Fruit fly (Drosophila melanogaster): ENCODE data around the gene Rpn12R.

Rpn12R gene

dm6 chr3L:15051325-15051724 lies 9.0 kb upstream of the Rpn12R start, which contains the start of gene CG43679:
Gene CG43679, minus strand, starts transcription at chr3L:15051425.
- TF ChIP-seq gl (tag; optimal IDR thresholded peaks at IDR 0.05): no peak
- TF ChIP-seq CG10348 (GFP tag; IDR thresholded peaks at IDR 0.05): no peak
- TF ChIP-seq CG8301 (tag; optimal IDR thresholded peaks at IDR 0.05): no peak
- no peak for TF ChIP-seq CG34367 (tag; optimal IDR thresholded peaks at IDR 0.05)
- TF ChIP-seq CG12605 (GFP tag; IDR thresholded peaks at IDR 0.05): no peak
- no peak for TF ChIP-seq Ets98B (GFP tag; IDR thresholded peaks at IDR 0.05)
- no peak for TF ChIP-seq CG32121 (GFP tag; IDR thresholded peaks at IDR 0.05)
- TF ChIP-seq CG9948 (tag; optimal IDR thresholded peaks at IDR 0.05): no peak
- TF ChIP-seq Snoo (tag; optimal IDR thresholded peaks at IDR 0.05): no peak
- TF ChIP-seq CG17806 (tag; optimal IDR thresholded peaks at IDR 0.05): no peak
- TF ChIP-seq CG13204 (GFP tag; optimal IDR thresholded peaks at IDR 0.05): no peak
- no peak for TF ChIP-seq EcR (GFP tag; optimal IDR thresholded peaks at IDR 0.05)
- TF ChIP-seq D1 (tag; optimal IDR thresholded peaks at IDR 0.05): no peak
- no peak for TF ChIP-seq CG15710 (tag; optimal IDR thresholded peaks at IDR 0.05)

dm6 chr3L:15050706-15051105 lies 8.3 kb upstream of the Rpn12R start, which contains the start of gene CG12310:
Gene CG12310, minus strand, starts transcription at chr3L:15050806.
- no peak for TF ChIP-seq CG32121 (GFP tag; IDR thresholded peaks at IDR 0.05)
- no peak for TF ChIP-seq CG15710 (tag; optimal IDR thresholded peaks at IDR 0.05)

dm6 chr3L:15050109-15050508 lies 7.7 kb upstream of the Rpn12R start, which contains the start of gene CG18581:
Gene CG18581, minus strand, starts transcription at chr3L:15050209.
- TF ChIP-seq Snoo (tag; optimal IDR thresholded peaks at IDR 0.05) (no peak), EcR (GFP tag; optimal IDR thresholded peaks at IDR 0.05) (no peak), CG14655 (GFP tag; optimal IDR thresholded peaks at IDR 0.05) (no peak), CG4496 (GFP tag; IDR thresholded peaks at IDR 0.05) (no peak), CG10348 (GFP tag; IDR thresholded peaks at IDR 0.05) (no peak), Pif1A (GFP tag; optimal IDR thresholded peaks at IDR 0.05) (no peak)

- TF ChIP-seq EcR (GFP tag; optimal IDR thresholded peaks at IDR 0.05) (no peak), CG34367 (tag; optimal IDR thresholded peaks at IDR 0.05) (no peak), CG12605 (GFP tag; IDR thresholded peaks at IDR 0.05) (no peak)
These were observed 7.0 kb upstream of the Rpn12R start, which contains the start of gene CG43678 for dm6 chr3L:15049395-15049794. Gene CG43678, minus strand, starts transcription at chr3L:15049495.

- TF ChIP-seq CG14655 (GFP tag; optimal IDR thresholded peaks at IDR 0.05) (no peak), CG10348 (GFP tag; IDR thresholded peaks at IDR 0.05) (no peak), fd96Ca (GFP tag; IDR thresholded peaks at IDR 0.05) (no peak), CG15710 (tag; optimal IDR thresholded peaks at IDR 0.05) (no peak), Ets98B (GFP tag; IDR thresholded peaks at IDR 0.05) (no peak), CG32121 (GFP tag; IDR thresholded peaks at IDR 0.05) (no peak), CG17806 (tag; optimal IDR thresholded peaks at IDR 0.05) (no peak)
These were observed 5.7 kb upstream of the Rpn12R start for dm6 chr3L:15048091-15048490.

dm6 chr3L:15047606-15048005 lies 5.2 kb upstream of the Rpn12R start:
- no peak for TF ChIP-seq CG15710 (tag; optimal IDR thresholded peaks at IDR 0.05)
- no peak for TF ChIP-seq EcR (GFP tag; optimal IDR thresholded peaks at IDR 0.05)
- no peak for TF ChIP-seq CG34367 (tag; optimal IDR thresholded peaks at IDR 0.05)
- TF ChIP-seq CG9948 (tag; optimal IDR thresholded peaks at IDR 0.05): no peak
- TF ChIP-seq CG13204 (GFP tag; optimal IDR thresholded peaks at IDR 0.05): no peak
- TF ChIP-seq CG4496 (GFP tag; IDR thresholded peaks at IDR 0.05): no peak
- no peak for TF ChIP-seq CG32121 (GFP tag; IDR thresholded peaks at IDR 0.05)
- TF ChIP-seq Pif1B (GFP tag; optimal IDR thresholded peaks at IDR 0.05): no peak
- no peak for TF ChIP-seq Snoo (tag; optimal IDR thresholded peaks at IDR 0.05)
- no peak for TF ChIP-seq rn (GFP tag; IDR thresholded peaks at IDR 0.05)
- no peak for TF ChIP-seq CG10348 (GFP tag; IDR thresholded peaks at IDR 0.05)
- TF ChIP-seq gl (tag; optimal IDR thresholded peaks at IDR 0.05): no peak
- no peak for TF ChIP-seq CG8301 (tag; optimal IDR thresholded peaks at IDR 0.05)
- no peak for TF ChIP-seq Ets98B (GFP tag; IDR thresholded peaks at IDR 0.05)
- TF ChIP-seq D1 (tag; optimal IDR thresholded peaks at IDR 0.05): no peak
- no peak for TF ChIP-seq fd96Ca (GFP tag; IDR thresholded peaks at IDR 0.05)
- TF ChIP-seq CG8159 (tag; optimal IDR thresholded peaks at IDR 0.05): no peak
- TF ChIP-seq CG14655 (GFP tag; optimal IDR thresholded peaks at IDR 0.05): no peak
- no peak for TF ChIP-seq CG17806 (tag; optimal IDR thresholded peaks at IDR 0.05)

dm6 chr3L:15045114-15045513 lies 2.7 kb upstream of the Rpn12R start:
- no peak for TF ChIP-seq CG13204 (GFP tag; optimal IDR thresholded peaks at IDR 0.05)
- no peak for TF ChIP-seq gl (tag; optimal IDR thresholded peaks at IDR 0.05)
- no peak for TF ChIP-seq CG12605 (GFP tag; IDR thresholded peaks at IDR 0.05)
- TF ChIP-seq CG8159 (tag; optimal IDR thresholded peaks at IDR 0.05): no peak
- no peak for TF ChIP-seq CG4496 (GFP tag; IDR thresholded peaks at IDR 0.05)
- TF ChIP-seq CG17806 (tag; optimal IDR thresholded peaks at IDR 0.05): no peak
- no peak for TF ChIP-seq Snoo (tag; optimal IDR thresholded peaks at IDR 0.05)
- TF ChIP-seq CG15710 (tag; optimal IDR thresholded peaks at IDR 0.05): no peak
- no peak for TF ChIP-seq Ets98B (GFP tag; IDR thresholded peaks at IDR 0.05)
